Fruit fly (Drosophila melanogaster) whole organism, pupa: ENCODE data around the gene CG8765.

Source experiments
- CG10348 ChIP-seq: fragments of 200-800 bp; sonication (Bioruptor generic); IDR thresholded peaks from 2 replicates; pipeline ENCODE4 v1.3.6; 2022; ENCODE audit warnings: missing biosample characterization, missing genetic modification characterization
- CG15710 ChIP-seq: fragments of 200-800 bp; sonication (Bioruptor generic); optimal IDR thresholded peaks from 2 replicates; lab custom pipeline; 2018; ENCODE audit warnings: missing biosample characterization, mild to moderate bottlenecking, missing genetic modification characterization, moderate library complexity
- CG32121 ChIP-seq: fragments of 200-800 bp; sonication (Bioruptor generic); IDR thresholded peaks from 2 replicates; pipeline ENCODE4 v1.3.6; 2022; ENCODE audit warnings: missing biosample characterization, missing genetic modification characterization
- CG4496 ChIP-seq: fragments of 200-800 bp; sonication (Bioruptor generic); IDR thresholded peaks from 3 replicates; pipeline ENCODE4 v1.3.6; 2022; ENCODE audit warnings: missing biosample characterization, missing genetic modification characterization
- CG8159 ChIP-seq: fragments of 200-800 bp; sonication (Bioruptor generic); optimal IDR thresholded peaks from 3 replicates; lab custom pipeline; 2018; ENCODE audit warnings: missing biosample characterization, mild to moderate bottlenecking, missing genetic modification characterization, moderate library complexity
- D1 ChIP-seq: fragments of 200-800 bp; sonication (Bioruptor generic); optimal IDR thresholded peaks from 2 replicates; lab custom pipeline; 2018; ENCODE audit warnings: missing biosample characterization, mild to moderate bottlenecking, missing genetic modification characterization, moderate library complexity
- EcR ChIP-seq: fragments of 200-800 bp; sonication (Bioruptor generic); optimal IDR thresholded peaks from 3 replicates; lab custom pipeline; 2019; ENCODE audit warnings: missing biosample characterization, missing genetic modification characterization, mild to moderate bottlenecking, moderate library complexity, missing genetic modification reagents
- Ets98B ChIP-seq: fragments of 200-800 bp; sonication (Bioruptor generic); IDR thresholded peaks from 2 replicates; pipeline ENCODE4 v1.3.6; 2022; ENCODE audit warnings: missing biosample characterization, missing genetic modification characterization
- Pif1A ChIP-seq: fragments of 200-800 bp; sonication (Bioruptor generic); optimal IDR thresholded peaks from 3 replicates; lab custom pipeline; 2016; ENCODE audit warnings: missing biosample characterization, missing genetic modification characterization
- Pif1B ChIP-seq: fragments of 200-800 bp; sonication (Bioruptor generic); optimal IDR thresholded peaks from 3 replicates; lab custom pipeline; 2016; ENCODE audit warnings: missing biosample characterization, missing genetic modification characterization
- gl ChIP-seq: fragments of 200-800 bp; sonication (Bioruptor generic); optimal IDR thresholded peaks from 2 replicates; lab custom pipeline; 2018; ENCODE audit warnings: missing biosample characterization, mild to moderate bottlenecking, missing genetic modification characterization

- no peak for TF ChIP-seq gl (tag; lab: Kevin White, UChicago)
- TF ChIP-seq CG8159 (tag; lab: Kevin White, UChicago), result no peak
- no peak for TF ChIP-seq Pif1A
- no peak for TF ChIP-seq CG10348
- no peak for TF ChIP-seq Ets98B
- TF ChIP-seq Pif1B, result no peak
- no peak for TF ChIP-seq D1 (tag; lab: Kevin White, UChicago)
- peak; percentile 52 for TF ChIP-seq EcR (GFP tag; lab: Kevin White, UChicago)
- no peak for TF ChIP-seq CG15710 (tag; lab: Kevin White, UChicago)
- no peak for TF ChIP-seq CG4496
- TF ChIP-seq CG32121, result no peak
These were observed 16.2 kb upstream of the CG8765 start for dm6 chr3L:19703323-19703722.
